Worm (Caenorhabditis elegans): Measurements from ENCODE around the gene srsy-1.

DNA sequence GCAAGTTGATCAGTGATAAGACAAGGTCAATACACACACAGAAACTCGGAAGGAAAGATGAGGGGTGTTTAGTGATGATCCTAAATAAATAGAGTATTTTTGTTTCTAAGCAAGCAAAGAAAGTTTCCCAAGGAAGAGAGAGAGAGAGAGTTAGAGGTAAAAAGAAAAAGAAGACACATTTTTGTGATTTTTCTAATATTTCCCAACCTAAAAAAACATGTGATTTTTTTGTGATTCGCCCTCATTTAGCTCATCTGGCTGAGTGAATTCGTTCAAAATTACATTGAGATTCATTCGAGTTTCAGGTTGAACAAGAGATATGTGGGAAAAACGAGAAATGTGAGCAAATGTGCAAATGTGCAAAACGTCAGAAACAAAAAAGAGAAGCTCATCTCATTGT is 35.0 kb downstream of the srsy-1 start, which contains the start of gene srb-16:
- TF ChIP-seq unc-39 (tag; optimal IDR thresholded peaks at IDR 0.05) (no peak), ama-1 (optimal IDR thresholded peaks at IDR 0.05) (no peak), ceh-16 (tag; optimal IDR thresholded peaks at IDR 0.05) (no peak), C34F6.9 (tag; optimal IDR thresholded peaks at IDR 0.05) (no peak), dmd-4 (tag; optimal IDR thresholded peaks at IDR 0.05) (no peak), gmeb-1 (tag; optimal IDR thresholded peaks at IDR 0.05) (no peak), lin-11 (tag; optimal IDR thresholded peaks at IDR 0.05) (no peak), elt-3 (tag; optimal IDR thresholded peaks at IDR 0.05) (no peak), unc-62 (GFP tag; optimal IDR thresholded peaks at IDR 0.05) (no peak), ceh-82 (tag; optimal IDR thresholded peaks at IDR 0.05) (no peak), snpc-4 (tag; optimal IDR thresholded peaks at IDR 0.05) (no peak), nhr-11 (tag; optimal IDR thresholded peaks at IDR 0.05) (no peak), zag-1 (tag; optimal IDR thresholded peaks at IDR 0.05) (no peak), skn-1 (tag; optimal IDR thresholded peaks at IDR 0.05) (no peak)
